Worm (Caenorhabditis elegans): ENCODE measurements around the gene B0545.4.

ce11 chrIV:147819-148218, 38.6 kb upstream of the B0545.4 start, which contains the start of gene col-99:
- TF ChIP-seq nhr-237 (tag; optimal IDR thresholded peaks at IDR 0.05) (no peak), nhr-28 (tag; optimal IDR thresholded peaks at IDR 0.05) (no peak)

All from whole organism, L3 larva.